Fruit fly (Drosophila melanogaster): ENCODE measurements around the gene Wdr82.

DNA sequence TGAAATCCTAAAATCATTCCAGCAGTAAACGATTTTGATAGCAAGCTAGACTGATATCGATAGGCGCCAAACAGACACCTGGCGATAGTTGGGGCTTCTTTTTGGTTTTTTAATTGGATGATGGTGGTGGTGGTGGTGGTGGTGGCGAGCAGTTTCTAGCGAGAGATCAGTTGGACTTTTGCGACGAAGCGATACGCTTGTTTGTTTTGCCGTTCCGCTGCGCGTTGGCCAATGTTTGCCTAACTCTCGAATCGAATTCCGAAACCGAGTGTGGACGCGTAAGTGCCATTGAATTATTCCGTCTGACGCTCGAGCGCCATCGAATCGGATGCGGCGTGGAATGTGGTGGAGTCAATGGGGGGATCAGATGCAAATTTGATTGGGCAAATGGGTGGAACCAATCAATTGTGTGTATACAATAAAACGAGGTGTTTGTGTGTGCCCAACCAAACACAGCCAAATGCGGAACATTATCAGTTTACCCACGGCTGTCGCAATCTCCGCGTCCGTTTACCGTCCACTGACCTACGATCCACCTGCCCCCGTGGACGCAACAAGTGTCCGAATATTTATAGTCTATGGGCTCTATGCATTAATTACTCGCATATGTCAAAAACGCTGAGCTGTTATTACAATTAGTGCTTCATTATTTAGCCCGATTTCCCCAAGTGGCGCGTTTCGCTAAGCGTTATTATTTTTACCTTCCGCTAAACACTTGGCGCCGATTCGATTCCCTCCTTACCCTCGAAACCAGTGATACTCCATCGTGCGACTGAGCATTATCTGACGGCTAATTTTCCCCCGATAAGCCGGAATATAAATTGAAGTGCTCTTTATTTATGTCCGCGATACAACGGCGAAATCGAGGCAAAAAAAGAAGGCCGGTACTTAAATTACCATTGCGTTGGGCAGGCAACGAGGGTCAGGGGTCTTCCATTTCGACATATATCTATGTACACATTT, 3.6 kb upstream of the Wdr82 start, which contains the start of gene CG17292:
- TF ChIP-seq psq (GFP tag; optimal IDR thresholded peaks at IDR 0.05) (no peak), CG9705 (GFP tag; optimal IDR thresholded peaks at IDR 0.05) (no peak), jim (GFP tag; optimal IDR thresholded peaks at IDR 0.05) (no peak), Hr78 (GFP tag; optimal IDR thresholded peaks at IDR 0.05) (no peak), lola (GFP tag; optimal IDR thresholded peaks at IDR 0.05) (no peak), br (GFP tag; optimal IDR thresholded peaks at IDR 0.05) (peak; percentile 15), GATAd (GFP tag; optimal IDR thresholded peaks at IDR 0.05) (no peak), h (GFP tag; optimal IDR thresholded peaks at IDR 0.05) (peak; percentile 41), Mio (GFP tag; optimal IDR thresholded peaks at IDR 0.05) (no peak)
